Fruit fly (Drosophila melanogaster) S2 (cell line): ENCODE measurements around the gene CG4098.

Source experiments
- CG8478 ChIP-seq: fragments of >200 bp; optimal IDR thresholded peaks from 2 replicates; lab custom pipeline; 2018
- CTCF ChIP-seq, 2 experiments: fragments of >200 bp; optimal IDR thresholded peaks; 2 replicates each; lab custom pipeline; 2018

DNA sequence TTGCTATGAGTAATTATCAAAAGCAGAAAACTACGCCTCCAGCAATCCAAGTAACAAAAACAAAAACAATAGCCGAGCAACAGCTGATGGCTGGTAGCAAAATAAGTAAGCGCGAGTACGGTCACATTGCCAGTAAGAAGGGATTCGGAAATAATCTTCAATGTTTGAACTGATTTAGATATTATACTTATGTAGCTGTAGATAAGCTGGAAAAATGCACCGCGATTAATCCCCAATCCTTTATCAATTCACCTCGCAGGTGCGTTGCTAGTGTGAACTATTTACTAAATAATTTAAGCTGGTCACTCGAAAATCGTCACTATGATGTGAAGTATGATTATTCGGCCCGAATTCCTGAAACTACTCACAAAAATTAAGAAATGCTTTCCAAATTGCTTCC is 22.2 kb downstream of the CG4098 start, which contains the start of the genes Syx8 and CG32163:
- TF ChIP-seq CTCF (optimal IDR thresholded peaks at IDR 0.05; lab: Kevin White, UChicago) (no peak), CG8478 (lab: Kevin White, UChicago) (no peak)
